In genomic region chrX:14724139-14724538, ce11 we compare ENCODE assay signal across 2 worm cellular contexts.
TF ChIP-seq lines count a peak whose summit lies in the region.

No protein-coding gene starts in this region.

TF ChIP-seq in whole organism, midembryonic, 9 proteins besides CTCF, POLR2A, EP300 and RAD21:
- peak; percentile 35; the same call in 1 of the 2 replicates for TF ChIP-seq flt-1 (GFP tag; IDR thresholded peaks at IDR 0.05; lab: Robert Waterston, UW)

TF ChIP-seq in whole organism, young adult, 124 proteins besides CTCF, POLR2A, EP300 and RAD21:
- TF ChIP-seq hsf-1 (GFP tag; IDR thresholded peaks at IDR 0.05; lab: Robert Waterston, UW), result peak; percentile 94
TF ChIP-seq in whole organism, young adult: peak in this region for 1; not testable (repeated sequence) for 123.
